Worm (Caenorhabditis elegans): ENCODE measurements around the gene snpc-1.1.

The snpc-1.1 gene

DNA sequence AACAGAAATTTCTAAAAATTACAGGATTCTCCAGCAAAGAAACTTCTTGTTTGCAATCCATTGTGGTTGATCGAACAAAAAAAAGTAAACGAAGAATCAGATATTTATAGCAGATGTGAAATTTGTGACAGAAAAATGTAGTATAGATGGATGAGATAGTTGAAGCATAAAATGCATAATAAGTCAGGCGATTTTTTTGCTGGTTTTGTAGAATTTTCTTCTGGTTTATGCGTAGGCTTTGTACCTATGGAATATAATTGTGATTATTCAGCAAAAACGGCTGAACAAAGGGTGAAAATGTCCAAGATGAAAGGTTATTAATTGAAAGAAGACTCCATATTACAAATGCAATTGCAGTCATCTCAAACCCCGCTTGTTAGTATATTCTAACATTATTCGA is 15.6 kb downstream of the snpc-1.1 start, which contains the start of gene srh-39:
TSS of gene srh-39 (minus strand) at position 101 of the 400 bp plus-strand sequence.
- no peak for TF ChIP-seq ets-7 (tag; optimal IDR thresholded peaks at IDR 0.05)
- TF ChIP-seq ceh-13 (GFP tag; optimal IDR thresholded peaks at IDR 0.05), result no peak
- TF ChIP-seq aly-1 (tag; optimal IDR thresholded peaks at IDR 0.05), result no peak

DNA sequence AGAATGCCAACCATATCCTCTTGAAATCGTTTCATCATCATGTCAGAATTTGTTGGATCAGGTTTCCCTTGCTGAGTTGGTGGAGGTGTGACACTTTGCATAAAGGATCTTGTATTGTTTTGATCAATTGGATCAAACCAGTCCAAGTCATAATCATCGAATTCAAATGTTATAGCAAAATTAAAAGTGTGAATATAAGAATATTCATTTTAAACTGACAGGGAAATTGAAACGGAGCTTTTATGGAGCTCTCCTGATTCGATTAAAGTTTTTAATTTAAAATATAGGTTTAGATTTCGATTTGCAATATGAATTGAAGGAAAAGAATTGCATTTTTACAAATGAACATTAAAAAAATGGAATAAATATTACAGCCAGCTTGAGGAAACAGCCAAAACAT is 17.5 kb downstream of the snpc-1.1 start, which contains the start of gene B0228.9:
TSS of gene B0228.9 (minus strand) at position 101 of the 400 bp plus-strand sequence.
- no peak for TF ChIP-seq F13C5.2 (tag; optimal IDR thresholded peaks at IDR 0.05)
- TF ChIP-seq hmbx-1 (tag; optimal IDR thresholded peaks at IDR 0.05), result no peak
- TF ChIP-seq pes-1 (GFP tag; IDR thresholded peaks at IDR 0.05), result no peak
- TF ChIP-seq hmg-4 (GFP tag; optimal IDR thresholded peaks at IDR 0.05), result no peak
- TF ChIP-seq aly-1 (tag; optimal IDR thresholded peaks at IDR 0.05), result no peak
- TF ChIP-seq ets-7 (tag; optimal IDR thresholded peaks at IDR 0.05), result no peak

DNA sequence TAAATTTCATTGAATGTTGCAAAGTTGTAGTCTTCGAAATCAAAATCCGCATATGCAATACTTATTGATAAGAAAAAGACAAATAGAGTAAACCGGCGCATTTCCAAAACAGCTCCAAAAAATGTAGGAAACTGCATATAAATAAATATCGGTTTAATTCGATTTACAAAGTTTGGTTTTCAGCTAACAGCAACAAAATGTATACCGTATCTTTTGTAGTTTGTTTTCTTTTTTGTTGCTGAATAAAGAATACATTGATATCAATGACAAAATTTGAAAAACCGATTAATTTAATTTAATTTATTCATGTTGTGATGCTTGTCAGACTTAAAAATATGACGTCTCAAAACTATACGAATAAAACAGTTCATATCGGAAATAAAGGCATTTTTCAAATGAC is 19.7 kb downstream of the snpc-1.1 start, which contains the start of gene B0228.8:
TSS of gene B0228.8 (minus strand) at position 101 of the 400 bp plus-strand sequence.
- TF ChIP-seq scrt-1 (GFP tag; IDR thresholded peaks at IDR 0.05) (no peak), hnd-1 (tag; optimal IDR thresholded peaks at IDR 0.05) (no peak), sea-1 (GFP tag; conservative IDR thresholded peaks at IDR 0.05) (no peak)

- TF ChIP-seq flt-1 (GFP tag; IDR thresholded peaks at IDR 0.05) (no peak), B0310.2 (tag; optimal IDR thresholded peaks at IDR 0.05) (no peak), tra-4 (tag; optimal IDR thresholded peaks at IDR 0.05) (no peak), aly-1 (tag; optimal IDR thresholded peaks at IDR 0.05) (no peak), ama-1 (optimal IDR thresholded peaks at IDR 0.05) (no peak), scrt-1 (GFP tag; IDR thresholded peaks at IDR 0.05) (no peak), ets-7 (tag; optimal IDR thresholded peaks at IDR 0.05) (no peak)
Observed at ce11 chrII:7758397-7759135, 22.5 kb downstream of the snpc-1.1 start, which contains the start of gene B0228.7. Gene B0228.7, minus strand, starts transcription at chrII:7759023.

- peak; percentile 45 for TF ChIP-seq ceh-13 (GFP tag; optimal IDR thresholded peaks at IDR 0.05)
- peak; percentile 20 for TF ChIP-seq hnd-1 (tag; optimal IDR thresholded peaks at IDR 0.05)
- peak; percentile 64 for TF ChIP-seq tbx-11 (GFP tag; IDR thresholded peaks at IDR 0.05)
- TF ChIP-seq tbx-37 (GFP tag; conservative IDR thresholded peaks at IDR 0.05), result peak; percentile 50; the same call in 1 of the 2 replicates
- TF ChIP-seq ets-7 (tag; optimal IDR thresholded peaks at IDR 0.05), result no peak
- no peak for TF ChIP-seq hmbx-1 (tag; optimal IDR thresholded peaks at IDR 0.05)
- no peak for TF ChIP-seq tra-4 (tag; optimal IDR thresholded peaks at IDR 0.05)
- TF ChIP-seq scrt-1 (GFP tag; IDR thresholded peaks at IDR 0.05), result peak; percentile 69
- no peak for TF ChIP-seq pes-1 (GFP tag; IDR thresholded peaks at IDR 0.05)
- TF ChIP-seq flt-1 (GFP tag; IDR thresholded peaks at IDR 0.05), result peak; percentile 52
- peak; percentile 78 for TF ChIP-seq sea-1 (GFP tag; conservative IDR thresholded peaks at IDR 0.05)
- TF ChIP-seq ama-1 (optimal IDR thresholded peaks at IDR 0.05), result no peak
- no peak for TF ChIP-seq ceh-36 (tag; optimal IDR thresholded peaks at IDR 0.05)
- no peak for TF ChIP-seq B0310.2 (tag; optimal IDR thresholded peaks at IDR 0.05)
Observed at ce11 chrII:7756810-7757209, 24.3 kb downstream of the snpc-1.1 start.

ce11 chrII:7755116-7755571 is 26.0 kb downstream of the snpc-1.1 start, which contains the start of the genes B0228.6 and B0228.1:
Gene B0228.6, minus strand, starts transcription at chrII:7755166.
Gene B0228.1, plus strand, starts transcription at chrII:7755343.
- no peak for TF ChIP-seq sea-1 (GFP tag; conservative IDR thresholded peaks at IDR 0.05)
- TF ChIP-seq B0310.2 (tag; optimal IDR thresholded peaks at IDR 0.05), result no peak
- TF ChIP-seq tbx-11 (GFP tag; IDR thresholded peaks at IDR 0.05), result no peak
- no peak for TF ChIP-seq ets-7 (tag; optimal IDR thresholded peaks at IDR 0.05)
- no peak for TF ChIP-seq ceh-13 (GFP tag; optimal IDR thresholded peaks at IDR 0.05)
- no peak for TF ChIP-seq hnd-1 (tag; optimal IDR thresholded peaks at IDR 0.05)
- no peak for TF ChIP-seq F13C5.2 (tag; optimal IDR thresholded peaks at IDR 0.05)
- no peak for TF ChIP-seq pes-1 (GFP tag; IDR thresholded peaks at IDR 0.05)

DNA sequence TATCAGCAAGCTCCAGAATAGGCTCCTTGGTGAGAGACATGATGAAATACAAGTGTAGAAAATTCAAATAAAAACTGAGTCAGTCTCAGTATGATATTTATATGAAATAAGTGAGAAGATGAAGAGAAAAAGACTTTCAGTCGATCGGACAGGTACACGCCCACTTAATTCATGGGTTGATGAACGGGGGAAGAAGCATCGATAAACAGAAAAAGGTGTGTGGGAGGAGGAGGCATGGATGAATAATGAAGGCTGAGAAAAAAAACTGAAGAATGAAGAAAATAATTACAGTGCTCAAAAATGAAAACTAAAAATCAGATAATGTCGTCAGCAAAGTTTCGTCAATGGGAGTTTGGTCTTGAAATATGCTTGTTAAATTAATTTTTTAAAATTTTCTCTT is 27.6 kb downstream of the snpc-1.1 start, which contains the start of gene trx-1:
TSS of gene trx-1 (minus strand) at position 101 of the 400 bp plus-strand sequence.
- TF ChIP-seq hnd-1 (tag; optimal IDR thresholded peaks at IDR 0.05), result no peak
- TF ChIP-seq ets-7 (tag; optimal IDR thresholded peaks at IDR 0.05), result no peak
- TF ChIP-seq sea-1 (GFP tag; conservative IDR thresholded peaks at IDR 0.05), result no peak
- no peak for TF ChIP-seq F13C5.2 (tag; optimal IDR thresholded peaks at IDR 0.05)
- no peak for TF ChIP-seq scrt-1 (GFP tag; IDR thresholded peaks at IDR 0.05)
- no peak for TF ChIP-seq tbx-11 (GFP tag; IDR thresholded peaks at IDR 0.05)
- no peak for TF ChIP-seq pes-1 (GFP tag; IDR thresholded peaks at IDR 0.05)
- no peak for TF ChIP-seq tra-4 (tag; optimal IDR thresholded peaks at IDR 0.05)
- TF ChIP-seq ama-1 (optimal IDR thresholded peaks at IDR 0.05), result no peak
- no peak for TF ChIP-seq tbx-37 (GFP tag; conservative IDR thresholded peaks at IDR 0.05)
- no peak for TF ChIP-seq aly-1 (tag; optimal IDR thresholded peaks at IDR 0.05)
- no peak for TF ChIP-seq ceh-13 (GFP tag; optimal IDR thresholded peaks at IDR 0.05)
- TF ChIP-seq ceh-36 (tag; optimal IDR thresholded peaks at IDR 0.05), result no peak
- no peak for TF ChIP-seq hmg-4 (GFP tag; optimal IDR thresholded peaks at IDR 0.05)
- TF ChIP-seq B0310.2 (tag; optimal IDR thresholded peaks at IDR 0.05), result no peak
- no peak for TF ChIP-seq hmbx-1 (tag; optimal IDR thresholded peaks at IDR 0.05)
- TF ChIP-seq flt-1 (GFP tag; IDR thresholded peaks at IDR 0.05), result no peak

- TF ChIP-seq ceh-36 (tag; optimal IDR thresholded peaks at IDR 0.05) (no peak), tra-4 (tag; optimal IDR thresholded peaks at IDR 0.05) (no peak), hnd-1 (tag; optimal IDR thresholded peaks at IDR 0.05) (no peak), pes-1 (GFP tag; IDR thresholded peaks at IDR 0.05) (no peak), ama-1 (optimal IDR thresholded peaks at IDR 0.05) (no peak), B0310.2 (tag; optimal IDR thresholded peaks at IDR 0.05) (no peak), scrt-1 (GFP tag; IDR thresholded peaks at IDR 0.05) (no peak)
Observed at ce11 chrII:7736725-7737124, 44.4 kb downstream of the snpc-1.1 start.
